Worm (Caenorhabditis elegans): ENCODE measurements around the gene srx-45.

DNA sequence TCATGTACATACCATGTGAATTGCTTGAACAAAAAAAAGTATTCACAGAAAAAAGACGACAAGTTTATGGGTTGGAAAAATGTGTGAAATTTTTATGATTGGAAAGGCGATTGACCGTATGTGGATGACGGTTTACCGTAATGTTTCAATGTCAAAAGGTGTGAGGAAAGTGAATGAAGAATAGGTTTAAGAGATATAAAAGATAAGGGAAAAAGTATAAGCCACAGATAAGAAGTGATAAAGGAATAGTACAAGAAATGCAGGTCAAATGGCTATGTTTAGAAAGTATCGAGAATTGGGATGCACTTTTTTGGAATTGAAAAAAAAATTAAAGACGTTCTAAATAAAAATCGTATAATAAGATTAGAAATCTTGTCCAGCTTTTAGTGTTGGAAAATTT, 28.7 kb downstream of the srx-45 start:
- TF ChIP-seq pqm-1 (tag; optimal IDR thresholded peaks at IDR 0.05) (no peak), ets-4 (tag; optimal IDR thresholded peaks at IDR 0.05) (no peak), pha-4 (tag; optimal IDR thresholded peaks at IDR 0.05) (no peak), dmd-4 (tag; optimal IDR thresholded peaks at IDR 0.05; ENCODE audit: borderline replicate concordance) (no peak), odd-2 (tag; optimal IDR thresholded peaks at IDR 0.05) (no peak), ceh-6 (GFP tag; optimal IDR thresholded peaks at IDR 0.05) (no peak), pat-9 (tag; optimal IDR thresholded peaks at IDR 0.05) (no peak), pha-2 (tag; optimal IDR thresholded peaks at IDR 0.05) (no peak)
